Worm (Caenorhabditis elegans) whole organism, L4/young adult: Measurements from ENCODE around the gene F19G12.11.

ENCODE experiments used
- dao-5 ChIP-seq: sonication (generic microtip); optimal IDR thresholded peaks from 2 replicates; lab custom pipeline; 2016; ENCODE audit warnings: missing genotype, missing genetic modification characterization, moderate library complexity, missing compliant biosample characterization
- him-1 ChIP-seq: sonication (generic microtip); optimal IDR thresholded peaks from 2 replicates; lab custom pipeline; 2016; ENCODE audit warnings: missing genotype, missing genetic modification reagents, missing genetic modification characterization, missing compliant biosample characterization

ce11 chrX:1450352-1450818 lies 24.1 kb upstream of the F19G12.11 start, which contains the start of gene W05H7.1:
- no peak for TF ChIP-seq dao-5
- TF ChIP-seq him-1, result no peak
